Fruit fly (Drosophila melanogaster) S2 (cell line): ENCODE results near the gene RpS15Aa.
A peak's percentile ranks its signal among the peaks of the same experiment; 100 is the strongest.

Experiments
- CG8478 ChIP-seq: fragments of >200 bp; optimal IDR thresholded peaks from 2 replicates; lab custom pipeline; 2018
- CTCF ChIP-seq, 2 experiments: fragments of >200 bp; optimal IDR thresholded peaks; 2 replicates each; lab custom pipeline; 2018

Gene RpS15Aa

DNA sequence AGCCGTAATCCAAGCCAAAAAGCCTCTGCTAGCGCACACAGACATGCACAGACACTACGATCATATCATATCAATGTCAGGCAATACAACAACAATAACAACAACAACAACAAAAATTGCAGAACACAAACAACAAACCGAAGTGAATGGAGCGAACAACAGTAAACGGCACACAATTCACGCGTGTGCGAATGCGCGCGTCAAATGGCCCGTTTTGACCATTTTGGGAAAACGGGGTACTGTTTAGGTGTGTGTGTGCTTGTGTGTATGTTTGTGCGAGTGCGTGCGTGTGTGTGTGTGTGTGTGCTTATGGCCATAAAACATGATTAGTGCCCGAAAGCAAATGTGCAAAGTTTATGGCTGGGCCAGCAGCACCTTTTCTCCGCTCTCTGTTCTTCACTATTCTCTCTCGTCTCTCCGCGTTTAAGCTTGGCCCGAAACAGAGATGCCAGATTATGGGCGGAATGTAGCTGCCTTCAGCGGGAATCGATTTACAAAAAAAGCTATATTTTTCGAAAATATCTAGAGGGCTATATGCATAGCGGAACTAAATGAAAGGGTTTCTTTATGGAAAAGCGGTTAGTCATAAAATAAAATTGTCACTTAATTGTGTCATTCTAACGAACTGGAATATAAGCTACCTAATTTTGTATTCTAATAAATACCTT, 36.5 kb downstream of the RpS15Aa start:
- TF ChIP-seq CTCF (optimal IDR thresholded peaks at IDR 0.05; lab: Kevin White, UChicago) (no peak), CG8478 (lab: Kevin White, UChicago) (no peak)

- TF ChIP-seq CG8478 (lab: Kevin White, UChicago): no peak
Measured at dm6 chrX:13296405-13297183, 40.9 kb downstream of the RpS15Aa start, which contains the start of gene CG1622. Gene CG1622 (plus strand): TSS chrX:13297082.

DNA sequence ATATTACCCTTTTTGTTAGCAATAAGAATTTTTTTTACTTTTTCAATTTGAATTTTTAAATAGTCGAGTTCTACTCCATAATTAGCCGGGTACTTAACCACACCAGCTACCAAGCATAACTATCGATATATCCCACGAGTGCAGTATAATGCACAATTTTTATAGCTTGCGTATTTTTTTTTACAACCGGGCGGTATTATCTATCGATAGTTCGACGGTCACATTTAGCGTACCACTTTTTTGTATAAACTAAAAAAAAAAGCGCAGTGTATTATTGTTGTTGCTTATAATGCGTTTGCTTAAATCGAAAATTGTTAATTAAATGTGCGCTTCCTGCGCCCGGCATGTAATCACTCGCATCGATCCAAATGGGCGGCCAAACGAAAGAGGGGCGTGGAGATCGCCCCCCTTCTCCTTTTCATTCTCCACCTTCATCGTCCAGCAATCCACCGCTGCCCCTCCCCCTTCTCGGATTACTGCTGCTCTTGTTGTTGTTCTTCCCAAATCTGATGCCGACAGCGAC, 49.6 kb downstream of the RpS15Aa start, which contains the start of gene Remo:
Gene Remo, plus strand, starts transcription at position 198 of the 523 bp plus-strand sequence.
- TF ChIP-seq CTCF (optimal IDR thresholded peaks at IDR 0.05; lab: Kevin White, UChicago): peak; percentile 10 to 40
- TF ChIP-seq CG8478 (lab: Kevin White, UChicago): no peak

DNA sequence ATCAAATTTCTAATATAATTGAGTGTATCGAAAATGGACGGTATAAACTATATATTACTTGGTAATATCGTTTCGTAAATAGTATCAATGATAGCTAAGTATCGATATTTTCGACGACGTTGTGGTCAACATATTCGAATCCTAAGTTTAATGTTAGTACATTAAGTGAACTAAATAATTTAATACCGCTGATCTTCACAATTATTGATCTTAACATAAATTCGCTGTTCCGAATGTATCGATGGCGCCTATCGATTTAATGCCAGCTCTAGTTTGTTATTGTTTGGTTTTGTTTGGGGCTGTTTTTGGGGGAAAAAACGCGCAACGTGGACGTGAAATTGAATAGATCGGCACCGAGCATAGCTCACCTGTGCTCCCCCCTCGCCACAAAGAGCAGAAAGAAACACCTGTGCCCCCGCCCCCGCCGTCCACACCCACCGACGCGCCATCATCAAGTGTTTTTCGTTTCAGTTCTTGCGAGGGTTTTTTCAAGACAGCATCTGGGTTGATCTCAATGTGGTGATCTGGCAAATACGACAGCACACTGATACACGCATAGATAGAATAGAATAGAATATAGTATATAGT, 51.7 kb downstream of the RpS15Aa start:
- TF ChIP-seq CTCF (optimal IDR thresholded peaks at IDR 0.05; lab: Kevin White, UChicago) (no peak), CG8478 (lab: Kevin White, UChicago) (no peak)
